Fruit fly (Drosophila melanogaster): ENCODE results near the gene CG2926.

Gene CG2926

dm6 chr3R:5563420-5563819, 24.8 kb downstream of the CG2926 start, which contains the start of gene Pi4KIIalpha (continued):
- TF ChIP-seq CG14667 (GFP tag; IDR thresholded peaks at IDR 0.05) (no peak), tin (GFP tag; optimal IDR thresholded peaks at IDR 0.05) (no peak), CG18262 (tag; optimal IDR thresholded peaks at IDR 0.05) (no peak), Dip2 (GFP tag; IDR thresholded peaks at IDR 0.05) (no peak), sima (GFP tag; optimal IDR thresholded peaks at IDR 0.05) (no peak), croc (GFP tag; conservative IDR thresholded peaks at IDR 0.05) (no peak), stwl (tag; optimal IDR thresholded peaks at IDR 0.05) (peak; percentile 6), jing (GFP tag; optimal IDR thresholded peaks at IDR 0.05) (no peak), CG30431 (GFP tag; optimal IDR thresholded peaks at IDR 0.05) (no peak), org-1 (GFP tag; optimal IDR thresholded peaks at IDR 0.05) (no peak), CG11085 (GFP tag; IDR thresholded peaks at IDR 0.05) (no peak), CG8478 (optimal IDR thresholded peaks at IDR 0.05) (no peak), HLH3B (GFP tag; IDR thresholded peaks at IDR 0.05) (no peak), NC2β (GFP tag; optimal IDR thresholded peaks at IDR 0.05) (no peak), Spps (tag; optimal IDR thresholded peaks at IDR 0.05) (no peak), bab2 (GFP tag; optimal IDR thresholded peaks at IDR 0.05) (no peak), CG12236 (GFP tag; optimal IDR thresholded peaks at IDR 0.05) (no peak), CG1233 (GFP tag; optimal IDR thresholded peaks at IDR 0.05) (no peak), CG8388 (GFP tag; optimal IDR thresholded peaks at IDR 0.05) (no peak), CG7745 (tag; optimal IDR thresholded peaks at IDR 0.05) (no peak), CkIIα-i1 (GFP tag; IDR thresholded peaks at IDR 0.05) (no peak), pros (GFP tag; optimal IDR thresholded peaks at IDR 0.05) (no peak), CG9817 (tag; optimal IDR thresholded peaks at IDR 0.05) (no peak), CG10366 (GFP tag; IDR thresholded peaks at IDR 0.05) (no peak), Adf1 (GFP tag; IDR thresholded peaks at IDR 0.05) (no peak), crc (GFP tag; optimal IDR thresholded peaks at IDR 0.05) (no peak), sob (GFP tag; IDR thresholded peaks at IDR 0.05) (no peak), CG8359 (GFP tag; optimal IDR thresholded peaks at IDR 0.05; ENCODE audit: borderline replicate concordance) (no peak), CG12659 (GFP tag; optimal IDR thresholded peaks at IDR 0.05) (no peak), Atf3 (GFP tag; optimal IDR thresholded peaks at IDR 0.05) (no peak), onecut (GFP tag; IDR thresholded peaks at IDR 0.05) (no peak; the same call in none of the 2 replicates), da (GFP tag; optimal IDR thresholded peaks at IDR 0.05) (no peak), CG8089 (GFP tag; optimal IDR thresholded peaks at IDR 0.05) (no peak), CG3281 (GFP tag; optimal IDR thresholded peaks at IDR 0.05) (peak; percentile 66), fd102C (GFP tag; optimal IDR thresholded peaks at IDR 0.05) (no peak), H15 (GFP tag; IDR thresholded peaks at IDR 0.05) (no peak), dan (GFP tag; IDR thresholded peaks at IDR 0.05) (no peak), B-H2 (GFP tag; optimal IDR thresholded peaks at IDR 0.05) (no peak), sisA (GFP tag; IDR thresholded peaks at IDR 0.05) (no peak), CG10209 (GFP tag; optimal IDR thresholded peaks at IDR 0.05) (no peak), CG12942 (GFP tag; optimal IDR thresholded peaks at IDR 0.05) (no peak), sens-2 (GFP tag; IDR thresholded peaks at IDR 0.05) (no peak), p53 (GFP tag; optimal IDR thresholded peaks at IDR 0.05) (no peak), CG10959 (GFP tag; IDR thresholded peaks at IDR 0.05) (no peak), Jarid2 (GFP tag; optimal IDR thresholded peaks at IDR 0.05) (no peak), crol (GFP tag; IDR thresholded peaks at IDR 0.05) (0 out of 2 replicates have a peak, but pooled peaks have one; percentile 1)
